Worm (Caenorhabditis elegans): ENCODE results near the gene chpf-2.

DNA sequence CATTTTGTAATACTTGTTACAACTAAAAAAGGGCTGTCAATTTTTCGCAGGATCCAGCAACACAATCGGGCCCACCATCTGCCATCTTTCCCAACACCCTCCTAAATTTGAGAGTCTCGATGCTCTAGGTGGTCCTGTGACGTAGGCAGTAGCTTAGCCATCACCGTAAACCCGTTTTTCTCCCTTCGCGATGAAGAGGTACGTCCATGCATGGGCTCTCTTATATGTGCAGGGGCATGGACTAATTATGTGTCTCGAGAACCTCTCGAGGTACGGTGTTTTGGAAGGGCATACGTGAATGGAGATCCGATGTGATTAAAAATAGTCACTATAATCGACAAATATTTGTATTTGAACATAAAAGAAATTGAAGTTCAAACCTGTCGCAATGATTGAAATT lies 1.7 kb upstream of the chpf-2 start:
- no peak for TF ChIP-seq nhr-76 (tag; optimal IDR thresholded peaks at IDR 0.05)
- no peak for TF ChIP-seq bed-3 (GFP tag; optimal IDR thresholded peaks at IDR 0.05)
- no peak for TF ChIP-seq blmp-1 (tag; optimal IDR thresholded peaks at IDR 0.05)
- TF ChIP-seq nhr-28 (tag; optimal IDR thresholded peaks at IDR 0.05) = no peak
- no peak for TF ChIP-seq ham-2 (GFP tag; optimal IDR thresholded peaks at IDR 0.05)
- no peak for TF ChIP-seq nhr-12 (tag; optimal IDR thresholded peaks at IDR 0.05)

All from whole organism, mixed stage, embryonic.